Fruit fly (Drosophila melanogaster) whole organism, embryonic: ENCODE results near the gene Wdfy2.

Source experiments
- Antp ChIP-seq: fragments of 200-800 bp; sonication (Bioruptor generic); optimal IDR thresholded peaks from 3 replicates; lab custom pipeline; 2016; ENCODE audit warnings: missing biosample characterization, missing genetic modification characterization
- Asciz ChIP-seq: fragments of 200-800 bp; sonication (Bioruptor generic); optimal IDR thresholded peaks from 2 replicates; lab custom pipeline; 2017; ENCODE audit warnings: missing biosample characterization, mild to moderate bottlenecking, missing genetic modification characterization, missing genetic modification reagents
- B-H1 ChIP-seq: fragments of 200-800 bp; sonication (Bioruptor generic); IDR thresholded peaks from 3 replicates; pipeline ENCODE4 v1.3.6; 2022; ENCODE audit warnings: missing biosample characterization, missing genetic modification characterization
- Bgb ChIP-seq: fragments of 200-800 bp; sonication (Bioruptor generic); IDR thresholded peaks from 2 replicates; pipeline ENCODE4 v1.3.6; 2022; ENCODE audit warnings: missing biosample characterization, missing genetic modification characterization; ENCODE audit not compliant: partially characterized antibody
- Bteb2 ChIP-seq: fragments of 200-800 bp; sonication (Bioruptor generic); optimal IDR thresholded peaks from 2 replicates; lab custom pipeline; 2016; ENCODE audit warnings: missing biosample characterization, missing genetic modification characterization
- CG12104 ChIP-seq: fragments of 200-800 bp; sonication (Bioruptor generic); optimal IDR thresholded peaks from 3 replicates; lab custom pipeline; 2016; ENCODE audit warnings: missing biosample characterization, missing genetic modification characterization
- CG12219 ChIP-seq: fragments of 200-800 bp; sonication (Bioruptor generic); optimal IDR thresholded peaks from 3 replicates; lab custom pipeline; 2018; ENCODE audit warnings: missing biosample characterization, mild to moderate bottlenecking, missing genetic modification characterization
- CG13287 ChIP-seq: fragments of 200-800 bp; sonication (Bioruptor generic); IDR thresholded peaks from 2 replicates; pipeline ENCODE4 v1.3.6; 2022; ENCODE audit warnings: missing biosample characterization, missing genetic modification characterization; ENCODE audit not compliant: partially characterized antibody
- CG1529 ChIP-seq: fragments of 200-800 bp; sonication (Bioruptor generic); optimal IDR thresholded peaks from 3 replicates; lab custom pipeline; 2018; ENCODE audit warnings: missing biosample characterization, missing genetic modification characterization
- CG15601 ChIP-seq: fragments of 200-800 bp; sonication (Bioruptor generic); optimal IDR thresholded peaks from 3 replicates; lab custom pipeline; 2019; ENCODE audit warnings: missing biosample characterization, mild to moderate bottlenecking, missing genetic modification characterization, moderate library complexity
- CG1602 ChIP-seq: fragments of 200-800 bp; sonication (Bioruptor generic); optimal IDR thresholded peaks from 3 replicates; lab custom pipeline; 2016; ENCODE audit warnings: missing biosample characterization, missing genetic modification characterization
- CG18619 ChIP-seq: fragments of 200-800 bp; sonication (Bioruptor generic); optimal IDR thresholded peaks from 3 replicates; lab custom pipeline; 2017; ENCODE audit warnings: missing biosample characterization, mild to moderate bottlenecking, missing genetic modification characterization
- CG31388 ChIP-seq: fragments of 200-800 bp; sonication (Bioruptor generic); optimal IDR thresholded peaks from 2 replicates; lab custom pipeline; 2016; ENCODE audit warnings: missing biosample characterization, missing genetic modification characterization
- CG31441 ChIP-seq: fragments of 200-800 bp; sonication (Bioruptor generic); IDR thresholded peaks from 2 replicates; pipeline ENCODE4 v1.3.6; 2022; ENCODE audit warnings: missing biosample characterization, missing genetic modification characterization
- CG34224 ChIP-seq: fragments of 200-800 bp; sonication (Bioruptor generic); IDR thresholded peaks from 3 replicates; pipeline ENCODE4 v1.3.6; 2022; ENCODE audit warnings: missing biosample characterization, missing genetic modification characterization; ENCODE audit not compliant: partially characterized antibody
- CG34422 ChIP-seq: fragments of 200-800 bp; sonication (Bioruptor generic); IDR thresholded peaks from 3 replicates; pipeline ENCODE4 v1.3.6; 2022; ENCODE audit warnings: missing biosample characterization, missing genetic modification characterization
- CG5180 ChIP-seq: fragments of 200-800 bp; sonication (Bioruptor generic); optimal IDR thresholded peaks from 3 replicates; lab custom pipeline; 2017; ENCODE audit warnings: missing biosample characterization, missing genetic modification characterization, mild to moderate bottlenecking, moderate library complexity, missing genetic modification reagents
- CG6689 ChIP-seq: fragments of 200-800 bp; sonication (Bioruptor generic); IDR thresholded peaks from 2 replicates; pipeline ENCODE4 v1.3.6; 2022; ENCODE audit warnings: missing biosample characterization, missing genetic modification characterization
- CG6813 ChIP-seq: fragments of 200-800 bp; sonication (Bioruptor generic); optimal IDR thresholded peaks from 2 replicates; lab custom pipeline; 2017; ENCODE audit warnings: missing biosample characterization, missing genetic modification characterization, mild to moderate bottlenecking, moderate library complexity, missing genetic modification reagents
- CG7786 ChIP-seq: fragments of 200-800 bp; sonication (Bioruptor generic); optimal IDR thresholded peaks from 2 replicates; lab custom pipeline; 2016; ENCODE audit warnings: missing biosample characterization, missing genetic modification characterization
- CG8388 ChIP-seq: fragments of 200-800 bp; sonication (Bioruptor generic); optimal IDR thresholded peaks from 2 replicates; lab custom pipeline; 2019; ENCODE audit warnings: missing biosample characterization, mild to moderate bottlenecking, missing genetic modification characterization, moderate library complexity
- CG8478 ChIP-seq: fragments of >200 bp; optimal IDR thresholded peaks from 2 replicates; lab custom pipeline; 2018
- CG8765 ChIP-seq: fragments of 200-800 bp; sonication (Bioruptor generic); IDR thresholded peaks from 2 replicates; pipeline ENCODE4 v1.3.6; 2022; ENCODE audit warnings: missing biosample characterization, missing genetic modification characterization
- Eip74EF ChIP-seq, 2 experiments: fragments of 200-800 bp in 1 of 2; fragments of >200 bp in 1 of 2; sonication (Bioruptor generic) in 1 of 2; optimal IDR thresholded peaks; 2 replicates each; lab custom pipeline; 2017 to 2019; ENCODE audit warnings: missing biosample characterization in 2 of 2, missing genetic modification characterization in 2 of 2, mild to moderate bottlenecking in 1 of 2, moderate library complexity in 1 of 2
- Gug ChIP-seq: fragments of 200-800 bp; sonication (Bioruptor generic); IDR thresholded peaks from 4 replicates; pipeline ENCODE4 v1.3.6; 2022; ENCODE audit warnings: missing biosample characterization, missing genetic modification characterization
- H15 ChIP-seq: fragments of 200-800 bp; sonication (Bioruptor generic); IDR thresholded peaks from 3 replicates; pipeline ENCODE4 v1.3.6; 2022; ENCODE audit warnings: missing biosample characterization, missing genetic modification characterization
- H2.0 ChIP-seq: fragments of 200-800 bp; sonication (Bioruptor generic); IDR thresholded peaks from 2 replicates; pipeline ENCODE4 v1.3.6; 2022; ENCODE audit warnings: missing biosample characterization, missing genetic modification characterization
- NC2α ChIP-seq: fragments of 200-800 bp; sonication (Bioruptor generic); optimal IDR thresholded peaks from 2 replicates; lab custom pipeline; 2016; ENCODE audit warnings: missing biosample characterization, missing genetic modification characterization
- PHDP ChIP-seq: fragments of 200-800 bp; sonication (Bioruptor generic); optimal IDR thresholded peaks from 3 replicates; lab custom pipeline; 2018; ENCODE audit warnings: missing biosample characterization, mild to moderate bottlenecking, missing genetic modification characterization, moderate library complexity
- Rx ChIP-seq: fragments of 200-800 bp; sonication (Bioruptor generic); IDR thresholded peaks from 2 replicates; pipeline ENCODE4 v1.3.6; 2022; ENCODE audit warnings: missing biosample characterization, missing genetic modification characterization
- Sox100B ChIP-seq: fragments of 200-800 bp; sonication (Bioruptor generic); optimal IDR thresholded peaks from 3 replicates; lab custom pipeline; 2018; ENCODE audit warnings: missing biosample characterization, mild to moderate bottlenecking, missing genetic modification characterization
- Sry-δ ChIP-seq: fragments of 200-800 bp; sonication (Bioruptor generic); optimal IDR thresholded peaks from 2 replicates; lab custom pipeline; 2016; ENCODE audit warnings: missing biosample characterization, missing genetic modification characterization
- Ssrp ChIP-seq: fragments of 200-800 bp; sonication (Bioruptor generic); optimal IDR thresholded peaks from 2 replicates; lab custom pipeline; 2018; ENCODE audit warnings: missing biosample characterization, mild to moderate bottlenecking, missing genetic modification characterization, moderate library complexity
- TFAM ChIP-seq: fragments of 200-800 bp; sonication (Bioruptor generic); optimal IDR thresholded peaks from 2 replicates; lab custom pipeline; 2017; ENCODE audit warnings: missing biosample characterization, missing genetic modification characterization, inconsistent platforms
- abd-A ChIP-seq: fragments of 200-800 bp; sonication (Bioruptor generic); optimal IDR thresholded peaks from 3 replicates; lab custom pipeline; 2019; ENCODE audit warnings: missing biosample characterization, mild to moderate bottlenecking, missing genetic modification characterization, moderate library complexity
- chn ChIP-seq: fragments of 200-800 bp; sonication (Bioruptor generic); optimal IDR thresholded peaks from 2 replicates; lab custom pipeline; 2016; ENCODE audit warnings: missing biosample characterization, missing genetic modification characterization
- fru ChIP-seq: fragments of >200 bp; optimal IDR thresholded peaks from 2 replicates; lab custom pipeline; 2017
- hbn ChIP-seq: fragments of 200-800 bp; sonication (Bioruptor generic); IDR thresholded peaks from 2 replicates; pipeline ENCODE4 v1.3.6; 2022; ENCODE audit warnings: missing biosample characterization, missing genetic modification characterization; ENCODE audit not compliant: partially characterized antibody
- jing ChIP-seq: fragments of 200-800 bp; sonication (Bioruptor generic); optimal IDR thresholded peaks from 2 replicates; lab custom pipeline; 2018; ENCODE audit warnings: missing biosample characterization, mild to moderate bottlenecking, missing genetic modification characterization
- lab ChIP-seq: fragments of 200-800 bp; sonication (Bioruptor generic); optimal IDR thresholded peaks from 3 replicates; lab custom pipeline; 2017; ENCODE audit warnings: missing biosample characterization, missing genetic modification characterization, mild to moderate bottlenecking, moderate library complexity, missing genetic modification reagents
- mirr ChIP-seq: fragments of 200-800 bp; sonication (Bioruptor generic); optimal IDR thresholded peaks from 3 replicates; lab custom pipeline; 2018; ENCODE audit warnings: missing biosample characterization, mild to moderate bottlenecking, missing genetic modification characterization
- oc ChIP-seq: fragments of 200-800 bp; sonication (Bioruptor generic); optimal IDR thresholded peaks from 2 replicates; lab custom pipeline; 2018; ENCODE audit warnings: missing biosample characterization, mild to moderate bottlenecking, missing genetic modification characterization, moderate library complexity
- pita ChIP-seq: fragments of 200-800 bp; sonication (Bioruptor generic); optimal IDR thresholded peaks from 2 replicates; lab custom pipeline; 2017; ENCODE audit warnings: missing biosample characterization, mild to moderate bottlenecking, missing genetic modification characterization
- rib ChIP-seq: fragments of 200-800 bp; sonication (Bioruptor generic); IDR thresholded peaks from 2 replicates; pipeline ENCODE4 v1.3.6; 2022; ENCODE audit warnings: missing biosample characterization, missing genetic modification characterization
- salm ChIP-seq: fragments of 200-800 bp; sonication (Bioruptor generic); optimal IDR thresholded peaks from 2 replicates; lab custom pipeline; 2018; ENCODE audit warnings: missing biosample characterization, mild to moderate bottlenecking, missing genetic modification characterization
- sens ChIP-seq: fragments of 200-800 bp; sonication (Bioruptor generic); peaks from one replicate; lab custom pipeline; 2016; ENCODE audit warnings: missing biosample characterization, missing genetic modification characterization
- seq ChIP-seq: fragments of 200-800 bp; sonication (Bioruptor generic); IDR thresholded peaks from 2 replicates; pipeline ENCODE4 v1.3.6; 2022; ENCODE audit warnings: missing biosample characterization, missing genetic modification characterization
- slou ChIP-seq: fragments of 200-800 bp; sonication (Bioruptor generic); optimal IDR thresholded peaks from 3 replicates; lab custom pipeline; 2016; ENCODE audit warnings: missing biosample characterization, missing genetic modification characterization
- stwl ChIP-seq: fragments of 200-800 bp; sonication (Bioruptor generic); optimal IDR thresholded peaks from 3 replicates; lab custom pipeline; 2018; ENCODE audit warnings: missing biosample characterization, mild to moderate bottlenecking, missing genetic modification characterization, moderate library complexity
- tgo ChIP-seq: fragments of 200-800 bp; sonication (Bioruptor generic); IDR thresholded peaks from 3 replicates; pipeline ENCODE4 v1.3.6; 2022; ENCODE audit warnings: missing biosample characterization, missing genetic modification characterization
- zf30C ChIP-seq: fragments of 200-800 bp; sonication (Bioruptor generic); optimal IDR thresholded peaks from 3 replicates; lab custom pipeline; 2018; ENCODE audit warnings: missing biosample characterization, mild to moderate bottlenecking, missing genetic modification characterization

Gene Wdfy2

DNA sequence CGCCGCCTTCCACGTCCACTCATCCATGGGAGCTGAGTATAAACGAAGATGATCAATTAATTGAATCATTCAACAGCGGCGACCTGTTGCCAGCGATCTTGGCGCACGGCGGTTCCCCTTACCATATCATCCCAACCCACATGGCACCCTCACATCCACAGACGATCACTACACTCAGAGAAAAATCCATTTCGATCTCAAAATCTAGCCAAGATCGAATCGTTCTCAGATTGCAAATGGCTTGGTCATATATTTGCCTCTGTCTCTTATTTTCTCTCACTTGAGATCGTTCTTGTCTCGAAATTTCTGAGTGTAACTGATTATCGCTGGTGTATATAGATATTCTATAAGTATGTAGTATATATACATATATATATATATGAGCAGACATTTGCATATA is 45.3 kb downstream of the Wdfy2 start (continued):
- TF ChIP-seq CG8388 (peak; percentile 25), CG12219 (GFP tag; lab: Kevin White, UChicago) (peak; percentile 38), H2.0 (GFP tag; lab: Robert Waterston, UW) (peak; percentile 60), CG1602 (GFP tag; lab: Kevin White, UChicago) (peak; percentile 49), Rx (GFP tag; lab: Robert Waterston, UW) (0 out of 2 replicates have a peak, but pooled peaks have one; percentile 39), stwl (tag; lab: Kevin White, UChicago) (no peak), fru (lab: Kevin White, UChicago) (no peak), zf30C (GFP tag; lab: Kevin White, UChicago) (peak; percentile 57), slou (GFP tag; lab: Kevin White, UChicago) (no peak), CG5180 (GFP tag; lab: Kevin White, UChicago) (peak; percentile 28), seq (GFP tag; lab: Robert Waterston, UW) (no peak), B-H1 (peak; percentile 35; the same call in 2 of the 3 replicates), PHDP (tag; lab: Kevin White, UChicago) (peak; percentile 59), tgo (GFP tag; lab: Robert Waterston, UW) (peak; percentile 72; the same call in 2 of the 3 replicates), lab (peak; percentile 79), jing (peak; percentile 14), CG34422 (GFP tag; lab: Robert Waterston, UW) (peak; percentile 73; the same call in 2 of the 3 replicates), Gug (peak; percentile 41; the same call in 2 of the 4 replicates), Sry-δ (no peak), CG6689 (GFP tag; lab: Robert Waterston, UW) (0 out of 2 replicates have a peak, but pooled peaks have one; percentile 18), CG7786 (GFP tag; lab: Kevin White, UChicago) (peak; percentile 42), Bgb (GFP tag; lab: Robert Waterston, UW) (no peak), CG8765 (GFP tag; lab: Robert Waterston, UW) (no peak), rib (GFP tag; lab: Robert Waterston, UW) (no peak), CG12104 (no peak), CG34224 (no peak), CG18619 (GFP tag; lab: Kevin White, UChicago) (peak; percentile 38), H15 (GFP tag; lab: Robert Waterston, UW) (peak; percentile 50; the same call in 1 of the 3 replicates), Ssrp (peak; percentile 17), TFAM (GFP tag; lab: Kevin White, UChicago) (no peak), mirr (GFP tag; lab: Kevin White, UChicago) (peak; percentile 30), CG15601 (tag; lab: Kevin White, UChicago) (peak; percentile 35), CG31441 (GFP tag; lab: Robert Waterston, UW) (peak; percentile 64), chn (GFP tag; lab: Kevin White, UChicago) (peak; percentile 11), sens (GFP tag; lab: Kevin White, UChicago) (peak; percentile 63), pita (GFP tag; lab: Kevin White, UChicago) (no peak), salm (tag; lab: Kevin White, UChicago) (peak; percentile 11), Antp (GFP tag; lab: Kevin White, UChicago) (peak; percentile 49), hbn (GFP tag; lab: Robert Waterston, UW) (no peak), Bteb2 (GFP tag; lab: Kevin White, UChicago) (no peak), oc (tag; lab: Kevin White, UChicago) (peak; percentile 50), abd-A (no peak), CG6813 (GFP tag; lab: Kevin White, UChicago) (peak; percentile 40), CG31388 (no peak), CG1529 (GFP tag; lab: Kevin White, UChicago) (no peak), Eip74EF (GFP tag; optimal IDR thresholded peaks at IDR 0.05; lab: Kevin White, UChicago) (peak in 1 of 2 experiments; percentile 3), NC2α (GFP tag; lab: Kevin White, UChicago) (no peak), CG13287 (GFP tag; lab: Robert Waterston, UW) (no peak), Asciz (peak; percentile 41), Sox100B (GFP tag; lab: Kevin White, UChicago) (peak; percentile 23), CG8478 (lab: Kevin White, UChicago) (no peak)
